Worm (Caenorhabditis elegans) whole organism, L1 larva: ENCODE measurements around the gene nhr-79.

Experiments used
- alr-1 ChIP-seq: fragments of 200-800 bp; sonication (Bioruptor generic); optimal IDR thresholded peaks from 2 replicates; lab custom pipeline; 2018; ENCODE audit warnings: borderline replicate concordance, mild to moderate bottlenecking, missing genetic modification characterization, missing compliant biosample characterization
- dpl-1 ChIP-seq, 3 experiments: fragments of 150-350 bp in 2 of 3; sonication (generic microtip) in 1 of 3; optimal IDR thresholded peaks; 2 replicates each; lab custom pipeline; 2014 to 2017; ENCODE audit warnings: missing biosample characterization in 3 of 3, missing genetic modification characterization in 3 of 3, missing genetic modification reagents in 3 of 3
- egl-13 ChIP-seq: sonication (generic microtip); optimal IDR thresholded peaks from 2 replicates; lab custom pipeline; 2016; ENCODE audit warnings: missing genotype, missing genetic modification reagents, missing genetic modification characterization, missing compliant biosample characterization
- egl-27 ChIP-seq, 2 experiments: fragments of 150-350 bp in 1 of 2; sonication (generic microtip); optimal IDR thresholded peaks; 3 replicates each; lab custom pipeline; 2017 to 2018; ENCODE audit warnings: missing biosample characterization in 2 of 2, missing genetic modification characterization in 2 of 2, missing genetic modification reagents in 2 of 2
- mdl-1 ChIP-seq, 2 experiments: fragments of 150-350 bp; optimal IDR thresholded peaks; 2 replicates each; lab custom pipeline; 2014 to 2017; ENCODE audit warnings: missing biosample characterization in 2 of 2, missing genetic modification characterization in 2 of 2, inconsistent platforms in 1 of 2
- nhr-12 ChIP-seq: sonication (generic microtip); optimal IDR thresholded peaks from 2 replicates; lab custom pipeline; 2017; ENCODE audit warnings: missing biosample characterization, missing genetic modification characterization
- rnt-1 ChIP-seq: sonication (generic microtip); optimal IDR thresholded peaks from 2 replicates; lab custom pipeline; 2016; ENCODE audit warnings: mild to moderate bottlenecking, missing genetic modification characterization, moderate library complexity, missing compliant biosample characterization
- snu-23 ChIP-seq: sonication (generic microtip); optimal IDR thresholded peaks from 2 replicates; lab custom pipeline; 2016; ENCODE audit warnings: missing genetic modification characterization, missing compliant biosample characterization
- xbp-1 ChIP-seq: sonication (generic microtip); optimal IDR thresholded peaks from 2 replicates; lab custom pipeline; 2016; ENCODE audit warnings: missing genetic modification characterization, missing compliant biosample characterization
- zag-1 ChIP-seq: fragments of 150-350 bp; optimal IDR thresholded peaks from 2 replicates; lab custom pipeline; 2014; ENCODE audit warnings: missing biosample characterization, missing genetic modification characterization
- ztf-11 ChIP-seq, 2 experiments: sonication (generic microtip); optimal IDR thresholded peaks; 2 replicates each; lab custom pipeline; 2016 to 2017; ENCODE audit warnings: missing genetic modification characterization in 2 of 2, missing biosample characterization in 1 of 2, missing compliant biosample characterization in 1 of 2
- ztf-4 ChIP-seq: fragments of 150-350 bp; optimal IDR thresholded peaks from 2 replicates; lab custom pipeline; 2014; ENCODE audit warnings: missing biosample characterization, missing genetic modification characterization

ce11 chrV:19177804-19178203 lies 33.9 kb downstream of the nhr-79 start:
- no peak for TF ChIP-seq xbp-1
- no peak for TF ChIP-seq alr-1 (tag; lab: Kevin White, UChicago)
- no peak for TF ChIP-seq ztf-11 (tag; optimal IDR thresholded peaks at IDR 0.05; lab: Kevin White, UChicago)
- TF ChIP-seq egl-13 (tag; lab: Kevin White, UChicago): no peak
- no peak for TF ChIP-seq mdl-1 (tag; optimal IDR thresholded peaks at IDR 0.05; lab: Kevin White, UChicago)
- TF ChIP-seq nhr-12 (tag; lab: Kevin White, UChicago): no peak
- no peak for TF ChIP-seq egl-27 (tag; optimal IDR thresholded peaks at IDR 0.05; lab: Kevin White, UChicago)
- no peak for TF ChIP-seq dpl-1 (GFP tag; optimal IDR thresholded peaks at IDR 0.05; lab: Kevin White, UChicago)
- no peak for TF ChIP-seq zag-1 (tag; lab: Kevin White, UChicago)
- TF ChIP-seq ztf-4: no peak
- no peak for TF ChIP-seq rnt-1 (tag; lab: Kevin White, UChicago)
- no peak for TF ChIP-seq snu-23 (GFP tag; lab: Kevin White, UChicago)
